Worm (Caenorhabditis elegans) whole organism, early embryonic: Measurements from ENCODE around the gene C32B5.18.
"Not testable (repeated sequence)": the region's sequence is repeated elsewhere in the genome, so short reads cannot be mapped to it uniquely, and the experiment has no call there.

Experiments used
- F13C5.2 ChIP-seq: sonication (generic microtip); optimal IDR thresholded peaks from 2 replicates; lab custom pipeline; 2017; ENCODE audit warnings: mild to moderate bottlenecking, missing genetic modification characterization, inconsistent platforms, missing compliant biosample characterization
- ama-1 ChIP-seq: fragments of 150-350 bp; optimal IDR thresholded peaks from 2 replicates; lab custom pipeline; 2014
- ets-7 ChIP-seq: sonication (generic microtip); optimal IDR thresholded peaks from 2 replicates; lab custom pipeline; 2016; ENCODE audit warnings: missing genotype, missing genetic modification characterization, missing compliant biosample characterization
- scrt-1 ChIP-seq: fragments of 200-800 bp; sonication (Bioruptor generic); IDR thresholded peaks from 2 replicates; pipeline ENCODE4 v1.3.6; 2022; ENCODE audit warnings: missing genetic modification characterization, missing compliant biosample characterization
- sea-1 ChIP-seq: fragments of 200-800 bp; sonication (Bioruptor generic); conservative IDR thresholded peaks from 2 replicates; pipeline ENCODE4 v1.3.6; 2022; ENCODE audit warnings: missing genetic modification characterization, missing compliant biosample characterization

- TF ChIP-seq F13C5.2 (tag; lab: Kevin White, UChicago); ama-1 (lab: Kevin White, UChicago); scrt-1 (GFP tag; lab: Robert Waterston, UW); ets-7; sea-1 (GFP tag; lab: Robert Waterston, UW): not testable (repeated sequence)
These were observed 7.8 kb downstream of the C32B5.18 start, which contains the start of gene C32B5.6 for ce11 chrII:968106-968505.
